Worm (Caenorhabditis elegans) whole organism, L3 larva: ENCODE data around the gene R10E9.2.

Experiments used
- ZK546.5 ChIP-seq: sonication (generic microtip); optimal IDR thresholded peaks from 2 replicates; lab custom pipeline; 2017; ENCODE audit warnings: missing biosample characterization, missing genetic modification characterization
- aly-2 ChIP-seq: fragments of 150-350 bp; optimal IDR thresholded peaks from 2 replicates; lab custom pipeline; 2014; ENCODE audit warnings: missing biosample characterization, missing genetic modification characterization
- ama-1 ChIP-seq: fragments of 150-350 bp; optimal IDR thresholded peaks from 2 replicates; lab custom pipeline; 2018
- ceh-28 ChIP-seq: fragments of 150-350 bp; optimal IDR thresholded peaks from 2 replicates; lab custom pipeline; 2014; ENCODE audit warnings: missing biosample characterization, missing genetic modification reagents, missing genetic modification characterization
- ceh-82 ChIP-seq: fragments of 150-350 bp; optimal IDR thresholded peaks from 2 replicates; lab custom pipeline; 2014; ENCODE audit warnings: missing biosample characterization, missing genetic modification characterization
- ceh-9 ChIP-seq: sonication (generic microtip); optimal IDR thresholded peaks from 2 replicates; lab custom pipeline; 2018; ENCODE audit warnings: missing biosample characterization, missing genetic modification characterization
- daf-12 ChIP-seq: fragments of 150-350 bp; optimal IDR thresholded peaks from 2 replicates; lab custom pipeline; 2014; ENCODE audit warnings: missing biosample characterization, missing genetic modification reagents, missing genetic modification characterization
- egl-5 ChIP-seq: fragments of 150-350 bp; optimal IDR thresholded peaks from 2 replicates; lab custom pipeline; 2017; ENCODE audit warnings: missing biosample characterization, missing genetic modification reagents, missing genetic modification characterization, inconsistent platforms
- elt-1 ChIP-seq: fragments of 150-350 bp; optimal IDR thresholded peaks from 2 replicates; lab custom pipeline; 2014; ENCODE audit warnings: missing biosample characterization, missing genetic modification characterization
- elt-2 ChIP-seq: sonication (generic microtip); optimal IDR thresholded peaks from 2 replicates; lab custom pipeline; 2016; ENCODE audit warnings: missing genetic modification reagents, mild to moderate bottlenecking, missing genetic modification characterization, missing compliant biosample characterization
- elt-3 ChIP-seq, 3 experiments: fragments of 150-350 bp in 1 of 3; sonication (generic microtip) in 2 of 3; optimal IDR thresholded peaks; 2 replicates in 2 of 3; 4 replicates in 1 of 3; lab custom pipeline; 2014 to 2017; ENCODE audit warnings: missing biosample characterization in 3 of 3, missing genetic modification characterization in 3 of 3
- fkh-2 ChIP-seq: fragments of 150-350 bp; optimal IDR thresholded peaks from 2 replicates; lab custom pipeline; 2014; ENCODE audit warnings: missing biosample characterization, missing genetic modification reagents, missing genetic modification characterization
- fos-1 ChIP-seq: fragments of 150-350 bp; optimal IDR thresholded peaks from 2 replicates; lab custom pipeline; 2014; ENCODE audit warnings: missing biosample characterization, missing genetic modification characterization
- hmg-11 ChIP-seq: sonication (generic microtip); optimal IDR thresholded peaks from 2 replicates; lab custom pipeline; 2016; ENCODE audit warnings: missing genetic modification characterization, missing compliant biosample characterization
- jun-1 ChIP-seq: fragments of 150-350 bp; optimal IDR thresholded peaks from 2 replicates; lab custom pipeline; 2014; ENCODE audit warnings: missing biosample characterization, missing genetic modification reagents, missing genetic modification characterization
- lin-15B ChIP-seq: fragments of 150-350 bp; optimal IDR thresholded peaks from 2 replicates; lab custom pipeline; 2014; ENCODE audit warnings: missing biosample characterization, missing genetic modification characterization
- lin-39 ChIP-seq: fragments of 150-350 bp; optimal IDR thresholded peaks from 2 replicates; lab custom pipeline; 2018; ENCODE audit warnings: missing biosample characterization, missing genetic modification reagents, missing genetic modification characterization
- lsy-12 ChIP-seq: sonication (generic microtip); optimal IDR thresholded peaks from 2 replicates; lab custom pipeline; 2016; ENCODE audit warnings: mild to moderate bottlenecking, missing genetic modification characterization, missing compliant biosample characterization
- mdl-1 ChIP-seq: fragments of 150-350 bp; optimal IDR thresholded peaks from 2 replicates; lab custom pipeline; 2014; ENCODE audit warnings: missing biosample characterization, missing genetic modification characterization
- mml-1 ChIP-seq: fragments of 150-350 bp; sonication (generic microtip); optimal IDR thresholded peaks from 3 replicates; lab custom pipeline; 2014; ENCODE audit warnings: missing biosample characterization, missing genetic modification characterization
- nfya-1 ChIP-seq: sonication (generic microtip); optimal IDR thresholded peaks from 2 replicates; lab custom pipeline; 2017; ENCODE audit warnings: missing genetic modification characterization, mild to moderate bottlenecking, missing compliant biosample characterization, antibody characterized with exemption, moderate library complexity; ENCODE audit not compliant: insufficient read depth
- nhr-11 ChIP-seq: fragments of 150-350 bp; optimal IDR thresholded peaks from 2 replicates; lab custom pipeline; 2014; ENCODE audit warnings: missing biosample characterization, missing genetic modification characterization
- nhr-12 ChIP-seq: fragments of 150-350 bp; optimal IDR thresholded peaks from 2 replicates; lab custom pipeline; 2014; ENCODE audit warnings: missing biosample characterization, missing genetic modification characterization
- nhr-23 ChIP-seq: fragments of 150-350 bp; optimal IDR thresholded peaks from 2 replicates; lab custom pipeline; 2014; ENCODE audit warnings: missing biosample characterization, missing genetic modification reagents, missing genetic modification characterization
- nhr-237 ChIP-seq: fragments of 150-350 bp; optimal IDR thresholded peaks from 2 replicates; lab custom pipeline; 2014; ENCODE audit warnings: missing biosample characterization, missing genetic modification characterization
- nhr-25 ChIP-seq: sonication (generic microtip); optimal IDR thresholded peaks from 2 replicates; lab custom pipeline; 2017; ENCODE audit warnings: missing biosample characterization, missing genetic modification characterization
- nhr-43 ChIP-seq: sonication (generic microtip); optimal IDR thresholded peaks from 2 replicates; lab custom pipeline; 2016; ENCODE audit warnings: mild to moderate bottlenecking, missing genetic modification characterization, missing compliant biosample characterization; ENCODE audit not compliant: poor library complexity, severe bottlenecking
- nhr-67 ChIP-seq: fragments of 150-350 bp; optimal IDR thresholded peaks from 2 replicates; lab custom pipeline; 2014; ENCODE audit warnings: missing biosample characterization, missing genetic modification characterization
- nhr-77 ChIP-seq: fragments of 150-350 bp; optimal IDR thresholded peaks from 2 replicates; lab custom pipeline; 2014; ENCODE audit warnings: missing biosample characterization, missing genetic modification characterization
- pha-4 ChIP-seq: fragments of 150-350 bp; optimal IDR thresholded peaks from 2 replicates; lab custom pipeline; 2014; ENCODE audit warnings: missing biosample characterization, missing genetic modification reagents, missing genetic modification characterization
- pqm-1 ChIP-seq: fragments of 150-350 bp; optimal IDR thresholded peaks from 2 replicates; lab custom pipeline; 2017; ENCODE audit warnings: missing biosample characterization, missing genetic modification characterization, inconsistent platforms
- skn-1 ChIP-seq: fragments of 150-350 bp; optimal IDR thresholded peaks from 2 replicates; lab custom pipeline; 2014; ENCODE audit warnings: missing biosample characterization, missing genetic modification characterization
- snpc-4 ChIP-seq: fragments of 150-350 bp; optimal IDR thresholded peaks from 2 replicates; lab custom pipeline; 2014; ENCODE audit warnings: missing biosample characterization, missing genetic modification characterization
- tbx-2 ChIP-seq: sonication (generic microtip); optimal IDR thresholded peaks from 2 replicates; lab custom pipeline; 2016; ENCODE audit warnings: mild to moderate bottlenecking, missing genetic modification characterization, missing compliant biosample characterization
- unc-62 ChIP-seq: fragments of 150-350 bp; sonication (generic microtip); optimal IDR thresholded peaks from 4 replicates; lab custom pipeline; 2014; ENCODE audit warnings: missing biosample characterization, missing genetic modification reagents, missing genetic modification characterization
- zag-1 ChIP-seq: fragments of 150-350 bp; optimal IDR thresholded peaks from 2 replicates; lab custom pipeline; 2014; ENCODE audit warnings: missing biosample characterization, missing genetic modification characterization
- ztf-11 ChIP-seq: fragments of 150-350 bp; optimal IDR thresholded peaks from 2 replicates; lab custom pipeline; 2014; ENCODE audit warnings: missing biosample characterization, missing genetic modification characterization
- ztf-4 ChIP-seq: fragments of 150-350 bp; optimal IDR thresholded peaks from 2 replicates; lab custom pipeline; 2014; ENCODE audit warnings: missing biosample characterization, missing genetic modification characterization

R10E9.2 gene

DNA sequence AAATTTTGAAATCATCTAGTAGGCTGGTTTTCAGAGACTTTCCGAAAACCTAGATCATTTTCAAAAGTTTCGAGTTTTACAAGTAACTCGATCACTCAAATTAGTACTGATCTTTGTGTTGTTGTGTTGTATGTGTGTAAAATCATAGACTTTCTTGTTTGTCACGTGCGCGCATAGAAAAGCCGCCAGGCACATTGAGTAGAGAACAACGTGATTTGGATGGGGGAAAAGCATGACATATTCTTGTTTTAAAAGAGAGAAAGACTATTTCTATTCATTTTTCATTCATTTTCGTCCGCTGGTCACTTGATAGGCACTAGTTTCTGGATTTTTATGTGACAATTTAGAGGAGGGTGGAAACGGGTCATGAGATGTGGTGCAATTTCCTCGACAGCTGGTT is 9.9 kb downstream of the R10E9.2 start (continued):
- TF ChIP-seq ztf-4 (tag; lab: Kevin White, UChicago): no peak
- TF ChIP-seq daf-12 (tag; lab: Kevin White, UChicago): no peak
- TF ChIP-seq pqm-1 (tag; lab: Kevin White, UChicago): no peak
- no peak for TF ChIP-seq nhr-237 (tag; lab: Kevin White, UChicago)
- no peak for TF ChIP-seq ceh-9 (tag; lab: Kevin White, UChicago)

DNA sequence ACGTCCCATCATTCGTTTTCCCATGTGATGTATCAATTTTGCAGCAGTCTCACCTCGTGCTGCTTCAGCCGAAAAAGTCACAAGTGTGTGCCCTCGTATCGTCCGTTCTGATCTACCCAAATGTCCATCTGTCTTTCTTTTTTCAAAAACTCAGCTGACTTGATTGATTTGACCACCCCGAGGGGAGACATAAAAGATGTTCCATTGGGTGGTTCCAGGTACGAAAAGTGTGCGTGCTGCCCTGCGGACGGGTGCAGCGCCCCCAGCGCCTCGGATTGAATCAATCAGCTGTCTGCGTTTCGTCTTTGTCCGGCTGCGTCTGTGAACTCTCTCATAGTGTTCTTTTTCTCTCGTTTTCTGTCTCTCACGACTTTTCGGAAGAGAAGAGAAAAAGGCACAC is 10.9 kb downstream of the R10E9.2 start:
- TF ChIP-seq fos-1 (tag; lab: Kevin White, UChicago) (no peak), elt-2 (peak; percentile 26), elt-1 (tag; lab: Kevin White, UChicago) (peak; percentile 84), lsy-12 (tag; lab: Kevin White, UChicago) (peak; percentile 33), pha-4 (tag; lab: Kevin White, UChicago) (peak; percentile 39), jun-1 (tag; lab: Kevin White, UChicago) (peak; percentile 33), nhr-25 (tag; lab: Kevin White, UChicago) (peak; percentile 6), nhr-23 (peak; percentile 74), nfya-1 (peak; percentile 69), ama-1 (lab: Kevin White, UChicago) (peak; percentile 82), lin-39 (tag; lab: Kevin White, UChicago) (peak; percentile 98), tbx-2 (peak; percentile 40), fkh-2 (tag; lab: Kevin White, UChicago) (no peak), mdl-1 (tag; lab: Kevin White, UChicago) (no peak), lin-15B (tag; lab: Kevin White, UChicago) (peak; percentile 23), unc-62 (GFP tag; lab: Kevin White, UChicago) (peak; percentile 15), ceh-28 (tag; lab: Kevin White, UChicago) (peak; percentile 69), nhr-237 (tag; lab: Kevin White, UChicago) (no peak), nhr-43 (tag; lab: Kevin White, UChicago) (peak; percentile 85), hmg-11 (tag; lab: Kevin White, UChicago) (peak; percentile 66), egl-5 (tag; lab: Kevin White, UChicago) (peak; percentile 16), ztf-11 (no peak)

- no peak for TF ChIP-seq lsy-12 (tag; lab: Kevin White, UChicago)
- TF ChIP-seq nhr-67 (tag; lab: Kevin White, UChicago): no peak
- TF ChIP-seq ceh-82 (tag; lab: Kevin White, UChicago): no peak
- peak; percentile 8 for TF ChIP-seq nfya-1
- TF ChIP-seq zag-1 (tag; lab: Kevin White, UChicago): no peak
- peak; percentile 80 for TF ChIP-seq pha-4 (tag; lab: Kevin White, UChicago)
- no peak for TF ChIP-seq daf-12 (tag; lab: Kevin White, UChicago)
- peak; percentile 26 for TF ChIP-seq elt-2
- no peak for TF ChIP-seq jun-1 (tag; lab: Kevin White, UChicago)
- TF ChIP-seq skn-1 (tag; lab: Kevin White, UChicago): no peak
- TF ChIP-seq ztf-11: no peak
- TF ChIP-seq lin-39 (tag; lab: Kevin White, UChicago): no peak
- TF ChIP-seq lin-15B (tag; lab: Kevin White, UChicago): no peak
- TF ChIP-seq pqm-1 (tag; lab: Kevin White, UChicago): peak; percentile 26
- peak; percentile 77 for TF ChIP-seq nhr-23
- no peak for TF ChIP-seq nhr-77 (tag; lab: Kevin White, UChicago)
- TF ChIP-seq nhr-11: no peak
- TF ChIP-seq nhr-43 (tag; lab: Kevin White, UChicago): peak; percentile 46
- TF ChIP-seq snpc-4 (tag; lab: Kevin White, UChicago): peak; percentile 15
- no peak for TF ChIP-seq nhr-25 (tag; lab: Kevin White, UChicago)
- TF ChIP-seq nhr-12 (tag; lab: Kevin White, UChicago): no peak
- no peak for TF ChIP-seq mml-1 (tag; lab: Kevin White, UChicago)
- no peak for TF ChIP-seq elt-3 (tag; optimal IDR thresholded peaks at IDR 0.05; lab: Kevin White, UChicago)
- TF ChIP-seq nhr-237 (tag; lab: Kevin White, UChicago): no peak
- TF ChIP-seq aly-2 (tag; lab: Kevin White, UChicago): no peak
- no peak for TF ChIP-seq ztf-4 (tag; lab: Kevin White, UChicago)
- TF ChIP-seq ZK546.5: no peak
These were observed 12.1 kb downstream of the R10E9.2 start for ce11 chrIII:3952058-3952457.
